Worm (Caenorhabditis elegans) whole organism, early embryonic: Measurements from ENCODE around the gene oat-1.

Experiments
- B0310.2 ChIP-seq: sonication (generic microtip); optimal IDR thresholded peaks from 2 replicates; lab custom pipeline; 2016; ENCODE audit warnings: mild to moderate bottlenecking, missing genetic modification characterization, missing compliant biosample characterization
- F13C5.2 ChIP-seq: sonication (generic microtip); optimal IDR thresholded peaks from 2 replicates; lab custom pipeline; 2017; ENCODE audit warnings: mild to moderate bottlenecking, missing genetic modification characterization, inconsistent platforms, missing compliant biosample characterization
- ama-1 ChIP-seq: fragments of 150-350 bp; optimal IDR thresholded peaks from 2 replicates; lab custom pipeline; 2014
- ceh-13 ChIP-seq: fragments of 200-800 bp; sonication (Bioruptor generic); optimal IDR thresholded peaks from 2 replicates; lab custom pipeline; 2018; ENCODE audit warnings: mild to moderate bottlenecking, missing genetic modification characterization, missing compliant biosample characterization
- ets-7 ChIP-seq: sonication (generic microtip); optimal IDR thresholded peaks from 2 replicates; lab custom pipeline; 2016; ENCODE audit warnings: missing genotype, missing genetic modification characterization, missing compliant biosample characterization
- flt-1 ChIP-seq: fragments of 200-800 bp; sonication (Bioruptor generic); IDR thresholded peaks from 2 replicates; pipeline ENCODE4 v1.3.6; 2022; ENCODE audit warnings: missing genetic modification characterization, missing compliant biosample characterization
- hmg-4 ChIP-seq: fragments of 200-800 bp; sonication (Bioruptor generic); optimal IDR thresholded peaks from 2 replicates; lab custom pipeline; 2018; ENCODE audit warnings: mild to moderate bottlenecking, missing genetic modification characterization, missing compliant biosample characterization
- hnd-1 ChIP-seq: sonication (generic microtip); optimal IDR thresholded peaks from 2 replicates; lab custom pipeline; 2016; ENCODE audit warnings: missing genetic modification characterization, missing compliant biosample characterization
- pes-1 ChIP-seq: fragments of 200-800 bp; sonication (Bioruptor generic); IDR thresholded peaks from 2 replicates; pipeline ENCODE4 v1.3.6; 2022; ENCODE audit warnings: missing genetic modification reagents, missing genetic modification characterization, missing compliant biosample characterization
- tbx-37 ChIP-seq: fragments of 200-800 bp; sonication (Bioruptor generic); conservative IDR thresholded peaks from 2 replicates; pipeline ENCODE4 v1.3.6; 2022; ENCODE audit warnings: missing genetic modification reagents, missing genetic modification characterization, missing compliant biosample characterization
- tra-4 ChIP-seq: sonication (generic microtip); optimal IDR thresholded peaks from 2 replicates; lab custom pipeline; 2017; ENCODE audit warnings: missing genetic modification characterization, missing compliant biosample characterization

DNA sequence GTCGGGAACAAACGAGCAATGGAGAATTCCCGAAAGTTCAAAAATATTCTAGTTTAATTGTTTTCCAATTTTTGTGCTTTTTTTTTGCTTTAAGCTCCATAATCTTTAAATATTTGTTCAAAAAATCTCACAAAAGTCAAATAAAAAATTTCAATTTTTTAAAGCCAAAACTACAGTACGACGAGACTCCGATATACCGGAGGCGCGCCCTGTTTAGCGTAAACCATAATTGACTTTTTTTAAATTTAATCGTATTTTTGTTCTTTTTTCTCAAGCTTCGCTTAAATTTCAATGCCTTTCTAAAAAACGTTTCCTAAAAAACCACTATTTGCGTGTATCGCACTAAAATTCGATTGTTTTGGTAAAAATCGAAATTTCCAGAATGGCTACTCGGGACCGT is 15.5 kb downstream of the oat-1 start, which contains the start of gene syx-4:
- no peak for TF ChIP-seq hnd-1 (tag; lab: Kevin White, UChicago)
- TF ChIP-seq ets-7 (tag; lab: Kevin White, UChicago) = no peak
- no peak for TF ChIP-seq ceh-13 (GFP tag; lab: Kevin White, UChicago)
- TF ChIP-seq tbx-37 = no peak
- no peak for TF ChIP-seq hmg-4 (GFP tag; lab: Kevin White, UChicago)
- TF ChIP-seq B0310.2 (tag; lab: Kevin White, UChicago) = no peak
- TF ChIP-seq F13C5.2 (tag; lab: Kevin White, UChicago) = no peak
- TF ChIP-seq ama-1 (lab: Kevin White, UChicago) = no peak
- TF ChIP-seq flt-1 = no peak
- no peak for TF ChIP-seq tra-4
- no peak for TF ChIP-seq pes-1 (GFP tag; lab: Robert Waterston, UW)
